Worm (Caenorhabditis elegans) whole organism, late embryonic: ENCODE results near the gene cah-5.

Source experiments
- C08G9.2 ChIP-seq: sonication (generic microtip); optimal IDR thresholded peaks from 2 replicates; lab custom pipeline; 2016; ENCODE audit warnings: mild to moderate bottlenecking, missing genetic modification characterization, moderate library complexity, missing compliant biosample characterization
- K02D7.2 ChIP-seq: sonication (generic microtip); optimal IDR thresholded peaks from 2 replicates; lab custom pipeline; 2017; ENCODE audit warnings: mild to moderate bottlenecking, missing genetic modification characterization, missing compliant biosample characterization
- K09A11.1 ChIP-seq: sonication (generic microtip); optimal IDR thresholded peaks from 2 replicates; lab custom pipeline; 2017; ENCODE audit warnings: antibody characterized with exemption, mild to moderate bottlenecking, missing genetic modification characterization, missing compliant biosample characterization; ENCODE audit not compliant: insufficient read depth
- T23F11.4 ChIP-seq: fragments of 200-800 bp; sonication (Bioruptor generic); optimal IDR thresholded peaks from 2 replicates; lab custom pipeline; 2018; ENCODE audit warnings: mild to moderate bottlenecking, missing genetic modification characterization, missing compliant biosample characterization
- ahr-1 ChIP-seq: sonication (generic microtip); optimal IDR thresholded peaks from 2 replicates; lab custom pipeline; 2016; ENCODE audit warnings: missing genetic modification characterization, missing compliant biosample characterization
- ceh-14 ChIP-seq: sonication (generic microtip); optimal IDR thresholded peaks from 2 replicates; lab custom pipeline; 2016; ENCODE audit warnings: missing genotype, missing genetic modification characterization, missing compliant biosample characterization
- ceh-19 ChIP-seq: fragments of 200-800 bp; sonication (Bioruptor generic); optimal IDR thresholded peaks from 2 replicates; lab custom pipeline; 2018; ENCODE audit warnings: mild to moderate bottlenecking, missing genetic modification characterization, missing compliant biosample characterization
- ceh-2 ChIP-seq: sonication (generic microtip); optimal IDR thresholded peaks from 2 replicates; lab custom pipeline; 2016; ENCODE audit warnings: missing genotype, missing genetic modification characterization, missing compliant biosample characterization
- ceh-31 ChIP-seq: sonication (generic microtip); optimal IDR thresholded peaks from 2 replicates; lab custom pipeline; 2016; ENCODE audit warnings: missing genetic modification characterization, missing compliant biosample characterization
- ceh-45 ChIP-seq: fragments of 200-800 bp; sonication (Bioruptor generic); IDR thresholded peaks from 2 replicates; pipeline ENCODE4 v1.3.6; 2022; ENCODE audit warnings: missing genetic modification reagents, missing genetic modification characterization, missing compliant biosample characterization
- ceh-48 ChIP-seq: sonication (generic microtip); optimal IDR thresholded peaks from 2 replicates; lab custom pipeline; 2016; ENCODE audit warnings: missing genetic modification characterization, inconsistent platforms, missing compliant biosample characterization
- ceh-6 ChIP-seq: fragments of 200-800 bp; sonication (Bioruptor generic); optimal IDR thresholded peaks from 2 replicates; lab custom pipeline; 2018; ENCODE audit warnings: mild to moderate bottlenecking, missing genetic modification characterization, missing compliant biosample characterization
- elt-2 ChIP-seq: sonication (generic microtip); optimal IDR thresholded peaks from 2 replicates; lab custom pipeline; 2016; ENCODE audit warnings: missing genetic modification reagents, missing genetic modification characterization, missing compliant biosample characterization
- elt-4 ChIP-seq: sonication (generic microtip); optimal IDR thresholded peaks from 2 replicates; lab custom pipeline; 2016; ENCODE audit warnings: missing genetic modification characterization, missing compliant biosample characterization
- ets-4 ChIP-seq: sonication (generic microtip); optimal IDR thresholded peaks from 2 replicates; lab custom pipeline; 2016; ENCODE audit warnings: missing genetic modification characterization, missing compliant biosample characterization
- eyg-1 ChIP-seq: sonication (generic microtip); optimal IDR thresholded peaks from 2 replicates; lab custom pipeline; 2016; ENCODE audit warnings: missing genotype, missing genetic modification characterization, missing compliant biosample characterization
- fax-1 ChIP-seq: sonication (generic microtip); optimal IDR thresholded peaks from 2 replicates; lab custom pipeline; 2016; ENCODE audit warnings: missing genotype, missing genetic modification characterization, missing compliant biosample characterization
- fkh-10 ChIP-seq: fragments of 150-350 bp; optimal IDR thresholded peaks from 2 replicates; lab custom pipeline; 2014; ENCODE audit warnings: missing biosample characterization, missing genetic modification reagents, missing genetic modification characterization
- fkh-6 ChIP-seq: sonication (generic microtip); optimal IDR thresholded peaks from 2 replicates; lab custom pipeline; 2016; ENCODE audit warnings: missing genetic modification characterization, missing compliant biosample characterization
- gmeb-2 ChIP-seq: sonication (generic microtip); optimal IDR thresholded peaks from 2 replicates; lab custom pipeline; 2016; ENCODE audit warnings: missing genetic modification characterization, inconsistent platforms, missing compliant biosample characterization
- lin-11 ChIP-seq: fragments of 200-800 bp; sonication (Bioruptor generic); optimal IDR thresholded peaks from 2 replicates; lab custom pipeline; 2018; ENCODE audit warnings: mild to moderate bottlenecking, missing genetic modification characterization, missing compliant biosample characterization
- madf-2 ChIP-seq: sonication (generic microtip); optimal IDR thresholded peaks from 2 replicates; lab custom pipeline; 2017; ENCODE audit warnings: missing genetic modification characterization, missing compliant biosample characterization
- nhr-11 ChIP-seq: fragments of 150-350 bp; optimal IDR thresholded peaks from 2 replicates; lab custom pipeline; 2014; ENCODE audit warnings: missing biosample characterization, missing genetic modification characterization
- nhr-232 ChIP-seq: sonication (generic microtip); optimal IDR thresholded peaks from 2 replicates; lab custom pipeline; 2016; ENCODE audit warnings: missing genetic modification characterization, missing compliant biosample characterization
- odd-2 ChIP-seq: sonication (generic microtip); optimal IDR thresholded peaks from 2 replicates; lab custom pipeline; 2017; ENCODE audit warnings: antibody characterized with exemption, mild to moderate bottlenecking, missing genetic modification characterization, missing compliant biosample characterization
- pag-3 ChIP-seq: sonication (generic microtip); optimal IDR thresholded peaks from 2 replicates; lab custom pipeline; 2016; ENCODE audit warnings: missing compliant biosample characterization, missing genetic modification characterization, borderline replicate concordance
- pat-9 ChIP-seq: fragments of 200-800 bp; sonication (Bioruptor generic); optimal IDR thresholded peaks from 2 replicates; lab custom pipeline; 2018; ENCODE audit warnings: mild to moderate bottlenecking, missing genetic modification characterization, moderate library complexity, missing compliant biosample characterization
- pha-4 ChIP-seq: fragments of 150-350 bp; optimal IDR thresholded peaks from 2 replicates; lab custom pipeline; 2018; ENCODE audit warnings: missing biosample characterization, missing genetic modification reagents, missing genetic modification characterization
- pros-1 ChIP-seq: fragments of 150-350 bp; optimal IDR thresholded peaks from 2 replicates; lab custom pipeline; 2014; ENCODE audit warnings: missing biosample characterization, missing genetic modification reagents, missing genetic modification characterization
- ref-2 ChIP-seq: sonication (generic microtip); optimal IDR thresholded peaks from 2 replicates; lab custom pipeline; 2016; ENCODE audit warnings: missing genetic modification characterization, missing compliant biosample characterization
- rnt-1 ChIP-seq: sonication (generic microtip); optimal IDR thresholded peaks from 2 replicates; lab custom pipeline; 2016; ENCODE audit warnings: missing genetic modification characterization, missing compliant biosample characterization
- sox-2 ChIP-seq: fragments of 200-800 bp; sonication (Bioruptor generic); IDR thresholded peaks from 2 replicates; pipeline ENCODE4 v1.3.6; 2022; ENCODE audit warnings: missing genetic modification reagents, missing genetic modification characterization, missing compliant biosample characterization
- syd-9 ChIP-seq: sonication (generic microtip); optimal IDR thresholded peaks from 2 replicates; lab custom pipeline; 2016; ENCODE audit warnings: mild to moderate bottlenecking, missing genetic modification characterization, moderate library complexity, missing compliant biosample characterization
- tbx-2 ChIP-seq: sonication (generic microtip); optimal IDR thresholded peaks from 2 replicates; lab custom pipeline; 2016; ENCODE audit warnings: missing genetic modification characterization, missing compliant biosample characterization
- unc-3 ChIP-seq, 2 experiments: fragments of 200-800 bp in 1 of 2; sonication (Bioruptor generic) in 1 of 2; sonication (generic microtip) in 1 of 2; conservative IDR thresholded peaks in 1 of 2; optimal IDR thresholded peaks in 1 of 2; 2 replicates each; pipeline versions ENCODE4 v1.3.6 to Lab custom; 2016 to 2022; ENCODE audit warnings: missing compliant biosample characterization in 2 of 2, missing genetic modification characterization in 2 of 2, missing genetic modification reagents in 1 of 2
- unc-42 ChIP-seq: sonication (generic microtip); optimal IDR thresholded peaks from 2 replicates; lab custom pipeline; 2016; ENCODE audit warnings: missing genotype, missing genetic modification characterization, missing compliant biosample characterization
- unc-55 ChIP-seq: sonication (generic microtip); optimal IDR thresholded peaks from 2 replicates; lab custom pipeline; 2017; ENCODE audit warnings: missing biosample characterization, missing genetic modification reagents, missing genetic modification characterization
- zip-5 ChIP-seq: sonication (generic microtip); optimal IDR thresholded peaks from 2 replicates; lab custom pipeline; 2016; ENCODE audit warnings: missing genetic modification characterization, missing compliant biosample characterization

Gene cah-5

DNA sequence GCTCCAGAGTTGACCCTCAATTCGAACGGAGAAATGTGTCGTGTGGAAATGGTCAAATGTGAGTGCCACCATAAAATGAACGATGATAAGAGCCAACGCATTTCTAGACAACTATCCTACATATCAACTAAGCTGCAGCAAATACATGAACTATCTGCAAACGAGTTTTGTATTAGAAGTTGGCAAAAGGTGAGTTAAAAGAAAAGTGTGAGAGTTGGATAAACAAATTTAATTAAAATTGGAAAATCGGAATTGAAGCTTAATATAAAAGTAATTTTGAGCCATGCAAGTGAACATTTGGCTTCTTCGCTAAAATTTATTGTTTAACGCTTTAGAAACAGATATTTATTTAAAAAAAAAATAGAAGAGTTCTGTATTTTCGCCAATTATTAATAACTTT is 16.1 kb downstream of the cah-5 start, which contains the start of gene cest-19:
Gene cest-19 (minus strand): TSS at position 101 of the 400 bp plus-strand sequence.
- TF ChIP-seq ceh-6 (GFP tag; lab: Kevin White, UChicago) (no peak), pag-3 (no peak), T23F11.4 (no peak), nhr-11 (tag; lab: Kevin White, UChicago) (no peak), ceh-14 (tag; lab: Kevin White, UChicago) (no peak), fax-1 (no peak), pat-9 (no peak), unc-3 (GFP tag; conservative IDR thresholded peaks at IDR 0.05; lab: Robert Waterston, UW) (no peak), unc-3 (tag; optimal IDR thresholded peaks at IDR 0.05; lab: Kevin White, UChicago) (no peak)

DNA sequence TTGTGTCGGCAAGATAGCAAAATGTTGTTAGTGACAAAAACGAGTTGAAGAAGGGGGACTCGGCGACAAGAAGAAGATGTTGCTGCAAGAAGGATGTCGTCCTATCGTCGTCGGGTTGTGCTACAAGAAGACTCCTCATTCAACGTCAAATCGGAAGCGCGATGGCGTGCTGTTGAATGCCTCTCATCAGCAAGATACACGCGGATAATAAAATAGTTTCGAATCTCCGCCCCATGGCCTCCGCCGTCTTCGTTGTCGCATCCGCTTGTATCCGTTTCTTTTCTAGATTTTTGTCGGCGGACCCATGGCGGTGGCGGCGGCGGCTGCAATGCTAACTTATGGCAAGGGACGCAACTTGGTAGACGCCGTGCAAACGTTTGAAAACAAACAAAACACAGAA is 18.2 kb downstream of the cah-5 start:
- TF ChIP-seq unc-42 (tag; lab: Kevin White, UChicago) (peak; percentile 38), K02D7.2 (no peak)

DNA sequence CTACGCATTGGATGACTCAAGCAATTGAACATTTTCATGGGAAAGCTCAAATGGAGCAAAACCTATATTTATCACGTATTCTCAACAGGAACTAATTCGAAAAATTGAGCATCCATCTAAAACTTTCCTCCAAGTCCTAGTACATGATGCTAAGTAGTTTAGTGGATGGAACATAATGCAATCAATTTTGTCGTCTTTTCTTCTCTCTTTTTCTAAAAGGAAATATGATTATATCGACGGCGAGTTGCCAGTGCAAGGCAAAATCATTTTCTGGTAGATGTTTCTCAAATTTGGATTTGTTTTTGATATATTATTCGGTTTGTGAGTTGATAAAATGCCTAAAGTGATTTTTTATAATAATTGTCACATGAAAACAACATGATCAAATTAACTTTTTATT is 20.9 kb downstream of the cah-5 start:
- TF ChIP-seq fkh-10 (GFP tag; lab: Kevin White, UChicago) (no peak), fkh-6 (tag; lab: Kevin White, UChicago) (no peak), unc-42 (tag; lab: Kevin White, UChicago) (peak; percentile 100), ceh-31 (tag; lab: Kevin White, UChicago) (peak; percentile 29)

DNA sequence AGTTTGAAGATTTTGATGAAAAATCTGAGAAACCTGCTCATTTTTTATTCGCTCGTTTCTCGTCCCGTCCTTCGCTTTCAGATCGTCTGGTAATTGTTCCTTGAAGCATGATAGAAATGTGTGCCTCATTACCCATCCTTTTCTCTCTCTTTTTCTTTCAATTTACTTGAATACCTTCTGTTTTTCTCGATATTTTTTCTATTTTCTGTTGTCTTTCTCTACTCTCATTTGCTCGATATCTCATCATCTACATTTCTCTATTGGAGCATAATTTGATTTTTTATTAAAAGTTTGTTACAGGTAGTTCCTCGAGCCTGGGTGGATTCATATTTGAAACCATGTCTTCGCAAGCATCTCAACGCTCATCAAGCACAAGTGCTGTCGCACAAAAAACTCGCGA is 30.5 kb downstream of the cah-5 start, which contains the start of gene ubc-17:
Gene ubc-17 (plus strand): TSS at position 301 of the 400 bp plus-strand sequence.
- TF ChIP-seq ceh-45 (GFP tag; lab: Robert Waterston, UW) (no peak), nhr-232 (tag; lab: Kevin White, UChicago) (no peak), elt-2 (tag; lab: Kevin White, UChicago) (no peak), ref-2 (tag; lab: Kevin White, UChicago) (no peak), sox-2 (no peak), pha-4 (tag; lab: Kevin White, UChicago) (no peak), ahr-1 (tag; lab: Kevin White, UChicago) (no peak), K02D7.2 (no peak), tbx-2 (tag; lab: Kevin White, UChicago) (no peak), ceh-19 (no peak), pros-1 (tag; lab: Kevin White, UChicago) (no peak), ceh-2 (tag; lab: Kevin White, UChicago) (no peak), nhr-11 (tag; lab: Kevin White, UChicago) (no peak), lin-11 (no peak)
- TF ChIP-seq, all 69 proteins: peak for 0

DNA sequence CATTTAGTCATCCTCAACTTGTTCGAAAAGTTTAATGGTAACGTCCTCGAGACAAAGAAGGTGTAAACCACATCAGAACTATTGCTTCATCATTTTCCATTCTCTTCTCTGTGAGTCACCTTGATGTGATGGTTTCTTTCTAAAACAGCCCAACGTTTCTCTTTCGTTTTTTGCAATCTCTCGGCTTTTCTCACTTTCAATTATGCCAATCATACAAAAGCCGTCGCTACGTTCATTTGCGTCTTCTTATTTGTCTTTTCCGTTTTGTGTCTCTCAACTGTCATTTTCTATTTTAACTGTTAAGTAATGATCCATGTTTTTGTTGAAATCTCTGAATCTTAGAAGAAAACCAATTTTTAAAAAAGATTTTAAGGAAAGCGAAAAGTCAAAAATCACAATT is 37.5 kb downstream of the cah-5 start, which contains the start of gene B0403.5:
Gene B0403.5 (plus strand): TSS at position 368 of the 400 bp plus-strand sequence.
- no peak for TF ChIP-seq zip-5
- no peak for TF ChIP-seq nhr-11 (tag; lab: Kevin White, UChicago)
- no peak for TF ChIP-seq C08G9.2 (tag; lab: Kevin White, UChicago)
- no peak for TF ChIP-seq eyg-1 (tag; lab: Kevin White, UChicago)
- TF ChIP-seq pat-9 = no peak
- no peak for TF ChIP-seq madf-2 (tag; lab: Kevin White, UChicago)
- TF ChIP-seq ref-2 (tag; lab: Kevin White, UChicago) = no peak
- TF ChIP-seq pros-1 (tag; lab: Kevin White, UChicago) = no peak
- no peak for TF ChIP-seq unc-42 (tag; lab: Kevin White, UChicago)
- no peak for TF ChIP-seq gmeb-2
- TF ChIP-seq unc-55 (GFP tag; lab: Kevin White, UChicago) = no peak
- TF ChIP-seq ceh-48 (tag; lab: Kevin White, UChicago) = no peak
- no peak for TF ChIP-seq odd-2 (tag; lab: Kevin White, UChicago)
- no peak for TF ChIP-seq fax-1
- no peak for TF ChIP-seq elt-2 (tag; lab: Kevin White, UChicago)
- TF ChIP-seq K09A11.1 (tag; lab: Kevin White, UChicago) = no peak
- TF ChIP-seq ets-4 (tag; lab: Kevin White, UChicago) = no peak
- TF ChIP-seq rnt-1 (tag; lab: Kevin White, UChicago) = no peak
- no peak for TF ChIP-seq elt-4 (tag; lab: Kevin White, UChicago)
- no peak for TF ChIP-seq syd-9 (tag; lab: Kevin White, UChicago)
